Worm (Caenorhabditis elegans): Measurements from ENCODE around the gene prdx-6.

The prdx-6 gene

ce11 chrIV:186110-186509 is 32.2 kb upstream of the prdx-6 start:
- TF ChIP-seq nhr-11 (tag; optimal IDR thresholded peaks at IDR 0.05) (peak; percentile 31), aha-1 (tag) (peak; percentile 5), rbr-2 (tag; optimal IDR thresholded peaks at IDR 0.05) (peak; percentile 13), ZK337.2 (GFP tag; IDR thresholded peaks at IDR 0.05) (no peak)

- TF ChIP-seq nhr-41 (GFP tag; IDR thresholded peaks at IDR 0.05) (0 out of 2 replicates have a peak, but pooled peaks have one; percentile 43), unc-62 (GFP tag; optimal IDR thresholded peaks at IDR 0.05 in 1 of 2) (peak in 1 of 2 experiments; percentile 25), unc-62 (tag; optimal IDR thresholded peaks at IDR 0.05) (no peak), pqm-1 (tag; optimal IDR thresholded peaks at IDR 0.05) (peak; percentile 8), T20F7.1 (GFP tag; optimal IDR thresholded peaks at IDR 0.05) (no peak), ZK337.2 (GFP tag; IDR thresholded peaks at IDR 0.05) (no peak), dmd-6 (GFP tag; IDR thresholded peaks at IDR 0.05) (peak; percentile 67; the same call in 1 of the 2 replicates), D1046.2 (GFP tag; IDR thresholded peaks at IDR 0.05) (no peak), hlh-11 (tag; optimal IDR thresholded peaks at IDR 0.05) (peak; percentile 57), dve-1 (tag; optimal IDR thresholded peaks at IDR 0.05; ENCODE audit: insufficient read depth) (peak; percentile 3), php-3 (GFP tag; IDR thresholded peaks at IDR 0.05) (peak; percentile 52), hif-1 (tag; optimal IDR thresholded peaks at IDR 0.05) (no peak), daf-16 (GFP tag; optimal IDR thresholded peaks at IDR 0.05) (no peak), daf-16 (tag; optimal IDR thresholded peaks at IDR 0.05) (peak; percentile 23), aha-1 (tag) (peak; percentile 10), ces-1 (GFP tag; optimal IDR thresholded peaks at IDR 0.05) (no peak), nhr-42 (GFP tag; IDR thresholded peaks at IDR 0.05) (no peak), ceh-20 (GFP tag; IDR thresholded peaks at IDR 0.05) (no peak), ama-1 (optimal IDR thresholded peaks at IDR 0.05) (no peak), ceh-44 (GFP tag; IDR thresholded peaks at IDR 0.05) (no peak), nhr-102 (tag; optimal IDR thresholded peaks at IDR 0.05) (no peak), lin-13 (GFP tag; optimal IDR thresholded peaks at IDR 0.05) (no peak)
These were observed 31.0 kb upstream of the prdx-6 start for ce11 chrIV:187336-187735.

- TF ChIP-seq dmd-6 (GFP tag; IDR thresholded peaks at IDR 0.05): peak; percentile 69
- no peak for TF ChIP-seq zag-1 (tag; optimal IDR thresholded peaks at IDR 0.05)
These were observed 29.3 kb upstream of the prdx-6 start for ce11 chrIV:189087-189486.

ce11 chrIV:192046-192445 is 26.3 kb upstream of the prdx-6 start, which contains the start of gene Y38C1AA.12:
Gene Y38C1AA.12, plus strand, starts transcription at chrIV:192256.
- no peak for TF ChIP-seq aha-1 (tag)
- no peak for TF ChIP-seq lin-13 (GFP tag; optimal IDR thresholded peaks at IDR 0.05)
- TF ChIP-seq aly-2 (tag; optimal IDR thresholded peaks at IDR 0.05): no peak
- no peak for TF ChIP-seq dmd-8 (GFP tag; IDR thresholded peaks at IDR 0.05)
- peak; percentile 99 for TF ChIP-seq mes-2 (tag; optimal IDR thresholded peaks at IDR 0.05; ENCODE audit: poor library complexity, severe bottlenecking)
- peak; percentile 57 for TF ChIP-seq nhr-102 (tag; optimal IDR thresholded peaks at IDR 0.05)
- no peak for TF ChIP-seq saeg-2 (GFP tag; IDR thresholded peaks at IDR 0.05)
- TF ChIP-seq ceh-44 (GFP tag; IDR thresholded peaks at IDR 0.05): peak; percentile 58; the same call in 1 of the 2 replicates
- no peak for TF ChIP-seq spr-3 (GFP tag; optimal IDR thresholded peaks at IDR 0.05)
- peak; percentile 56 for TF ChIP-seq duxl-1 (tag; optimal IDR thresholded peaks at IDR 0.05; ENCODE audit: poor library complexity)
- peak; percentile 95 for TF ChIP-seq ZK337.2 (GFP tag; IDR thresholded peaks at IDR 0.05)
- peak; percentile 56 for TF ChIP-seq F49E8.2 (tag; optimal IDR thresholded peaks at IDR 0.05; ENCODE audit: borderline replicate concordance)
- no peak for TF ChIP-seq Y105C5A.15 (GFP tag; IDR thresholded peaks at IDR 0.05)
- no peak for TF ChIP-seq daf-19 (GFP tag; conservative IDR thresholded peaks at IDR 0.05)
- TF ChIP-seq lin-15B (tag; optimal IDR thresholded peaks at IDR 0.05): no peak
- TF ChIP-seq php-3 (GFP tag; IDR thresholded peaks at IDR 0.05): no peak; the same call in 1 of the 2 replicates
- no peak for TF ChIP-seq cey-2 (tag; optimal IDR thresholded peaks at IDR 0.05; ENCODE audit: borderline replicate concordance, insufficient read depth)
- peak; percentile 51 to 62 for TF ChIP-seq daf-16 (GFP tag; optimal IDR thresholded peaks at IDR 0.05)
- TF ChIP-seq daf-16 (tag; optimal IDR thresholded peaks at IDR 0.05): peak; percentile 74
- peak; percentile 90 for TF ChIP-seq unc-130 (GFP tag; optimal IDR thresholded peaks at IDR 0.05)
- peak; percentile 66 for TF ChIP-seq mep-1 (tag; optimal IDR thresholded peaks at IDR 0.05)
- TF ChIP-seq F37D6.2 (tag; optimal IDR thresholded peaks at IDR 0.05): peak; percentile 48
- TF ChIP-seq nhr-10 (tag; optimal IDR thresholded peaks at IDR 0.05): no peak
- no peak for TF ChIP-seq egl-43 (GFP tag; IDR thresholded peaks at IDR 0.05)
- no peak for TF ChIP-seq madf-5 (GFP tag; IDR thresholded peaks at IDR 0.05)
- peak; percentile 70 for TF ChIP-seq rbr-2 (tag; optimal IDR thresholded peaks at IDR 0.05)
- TF ChIP-seq lin-39 (tag; optimal IDR thresholded peaks at IDR 0.05): no peak
- TF ChIP-seq mxl-2 (GFP tag; conservative IDR thresholded peaks at IDR 0.05): no peak
- TF ChIP-seq dmd-6 (GFP tag; IDR thresholded peaks at IDR 0.05): peak; percentile 84
- no peak for TF ChIP-seq fos-1 (tag; optimal IDR thresholded peaks at IDR 0.05)
